Worm (Caenorhabditis elegans): ENCODE data around the gene mrps-12.

DNA sequence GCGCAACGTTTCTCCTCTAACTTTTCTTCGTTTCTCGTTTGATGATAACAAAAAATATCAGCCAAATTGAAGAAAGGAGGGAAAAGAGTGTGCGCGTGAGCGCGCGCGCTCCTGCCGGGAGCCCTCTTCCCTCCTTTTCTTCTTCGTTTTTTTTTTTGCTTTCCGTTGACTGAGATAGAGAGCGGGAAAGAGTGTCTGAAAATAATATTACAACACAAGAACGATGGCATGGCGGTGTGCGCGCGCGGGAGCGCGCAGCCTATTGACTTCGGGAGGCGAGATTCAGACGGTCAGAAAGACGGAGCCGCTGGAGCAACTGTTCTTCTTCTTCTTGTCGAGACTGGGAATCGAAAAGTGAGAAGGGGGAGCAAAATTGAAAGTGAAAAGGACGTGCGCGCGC lies 44.1 kb upstream of the mrps-12 start:
- TF ChIP-seq ama-1 (optimal IDR thresholded peaks at IDR 0.05) (no peak), tbx-2 (tag; optimal IDR thresholded peaks at IDR 0.05) (no peak), pqm-1 (tag; optimal IDR thresholded peaks at IDR 0.05) (no peak), unc-86 (tag; optimal IDR thresholded peaks at IDR 0.05) (no peak), rnt-1 (tag; optimal IDR thresholded peaks at IDR 0.05) (peak; percentile 62), pha-2 (tag; optimal IDR thresholded peaks at IDR 0.05) (no peak), nhr-11 (tag; optimal IDR thresholded peaks at IDR 0.05) (no peak), eyg-1 (tag; optimal IDR thresholded peaks at IDR 0.05) (no peak), ceh-14 (tag; optimal IDR thresholded peaks at IDR 0.05) (no peak), elt-4 (tag; optimal IDR thresholded peaks at IDR 0.05) (no peak), C08G9.2 (tag; optimal IDR thresholded peaks at IDR 0.05) (no peak), pha-4 (tag; optimal IDR thresholded peaks at IDR 0.05) (no peak), T23F11.4 (GFP tag; optimal IDR thresholded peaks at IDR 0.05) (no peak)

Measured in whole organism, late embryonic.